Fruit fly (Drosophila melanogaster) whole organism, embryonic: ENCODE data around the gene CG34134.
A peak's percentile ranks its signal among the peaks of the same experiment; 100 is the strongest.

Experiments
- Awh ChIP-seq: fragments of 200-800 bp; sonication (Bioruptor generic); IDR thresholded peaks from 2 replicates; pipeline ENCODE4, ENCODE4 v1.3.6; 2022; ENCODE audit warnings: missing biosample characterization, missing genetic modification characterization
- BEAF-32 ChIP-seq: fragments of 200-800 bp; sonication (Bioruptor generic); optimal IDR thresholded peaks from 3 replicates; lab custom pipeline; 2017; ENCODE audit warnings: missing biosample characterization, missing genetic modification characterization, mild to moderate bottlenecking, moderate library complexity, missing genetic modification reagents
- CG10147 ChIP-seq: fragments of 200-800 bp; sonication (Bioruptor generic); optimal IDR thresholded peaks from 2 replicates; lab custom pipeline; 2019; ENCODE audit warnings: missing biosample characterization, mild to moderate bottlenecking, missing genetic modification characterization, moderate library complexity
- CG12744 ChIP-seq: fragments of 200-800 bp; sonication (Bioruptor generic); optimal IDR thresholded peaks from 2 replicates; lab custom pipeline; 2016; ENCODE audit warnings: missing biosample characterization, missing genetic modification characterization
- CG16815 ChIP-seq: fragments of 200-800 bp; sonication (Bioruptor generic); optimal IDR thresholded peaks from 3 replicates; lab custom pipeline; 2017; ENCODE audit warnings: missing biosample characterization, mild to moderate bottlenecking, missing genetic modification characterization
- CG2116 ChIP-seq: fragments of 200-800 bp; sonication (Bioruptor generic); optimal IDR thresholded peaks from 3 replicates; lab custom pipeline; 2018; ENCODE audit warnings: missing biosample characterization, mild to moderate bottlenecking, missing genetic modification characterization
- CG2199 ChIP-seq: fragments of 200-800 bp; sonication (Bioruptor generic); IDR thresholded peaks from 3 replicates; pipeline ENCODE4 v1.3.6; 2022; ENCODE audit warnings: missing biosample characterization, missing genetic modification characterization
- CG33213 ChIP-seq: fragments of 200-800 bp; sonication (Bioruptor generic); optimal IDR thresholded peaks from 3 replicates; lab custom pipeline; 2016; ENCODE audit warnings: missing biosample characterization, missing genetic modification characterization
- CG8281 ChIP-seq: fragments of 200-800 bp; sonication (Bioruptor generic); optimal IDR thresholded peaks from 2 replicates; lab custom pipeline; 2018; ENCODE audit warnings: missing biosample characterization, mild to moderate bottlenecking, missing genetic modification characterization, moderate library complexity
- CrebB ChIP-seq: fragments of 200-800 bp; sonication (Bioruptor generic); optimal IDR thresholded peaks from 3 replicates; lab custom pipeline; 2018; ENCODE audit warnings: missing biosample characterization, mild to moderate bottlenecking, missing genetic modification characterization
- Dbx ChIP-seq: fragments of 200-800 bp; sonication (Bioruptor generic); IDR thresholded peaks from 3 replicates; pipeline ENCODE4 v1.3.6; 2022; ENCODE audit warnings: missing biosample characterization, missing genetic modification characterization
- Deaf1 ChIP-seq: fragments of 200-800 bp; optimal IDR thresholded peaks from 3 replicates; lab custom pipeline; 2019; ENCODE audit warnings: missing biosample characterization, mild to moderate bottlenecking, missing genetic modification characterization, moderate library complexity
- Doc3 ChIP-seq: fragments of 200-800 bp; sonication (Bioruptor generic); IDR thresholded peaks from 3 replicates; pipeline ENCODE4 v1.3.6; 2022; ENCODE audit warnings: missing biosample characterization, missing genetic modification characterization; ENCODE audit not compliant: partially characterized antibody
- Fer2 ChIP-seq: fragments of 200-800 bp; sonication (Bioruptor generic); optimal IDR thresholded peaks from 2 replicates; lab custom pipeline; 2018; ENCODE audit warnings: missing biosample characterization, mild to moderate bottlenecking, missing genetic modification characterization, moderate library complexity
- H2.0 ChIP-seq: fragments of 200-800 bp; sonication (Bioruptor generic); IDR thresholded peaks from 2 replicates; pipeline ENCODE4 v1.3.6; 2022; ENCODE audit warnings: missing biosample characterization, missing genetic modification characterization
- Hand ChIP-seq: fragments of 200-800 bp; sonication (Bioruptor generic); optimal IDR thresholded peaks from 2 replicates; lab custom pipeline; 2017; ENCODE audit warnings: mild to moderate bottlenecking, missing biosample characterization, missing genetic modification reagents, missing genetic modification characterization
- Jarid2 ChIP-seq: fragments of 200-800 bp; sonication (Bioruptor generic); optimal IDR thresholded peaks from 3 replicates; lab custom pipeline; 2017; ENCODE audit warnings: mild to moderate bottlenecking, missing biosample characterization, missing genetic modification reagents, missing genetic modification characterization
- Lpt ChIP-seq: fragments of >200 bp; optimal IDR thresholded peaks from 2 replicates; lab custom pipeline; 2018; ENCODE audit warnings: missing biosample characterization, missing genetic modification characterization
- Mad ChIP-seq: fragments of 200-800 bp; sonication (Bioruptor generic); optimal IDR thresholded peaks from 2 replicates; lab custom pipeline; 2016; ENCODE audit warnings: missing biosample characterization, missing genetic modification characterization
- Med ChIP-seq: fragments of 200-800 bp; sonication (Bioruptor generic); peaks from one replicate; lab custom pipeline; 2016; ENCODE audit warnings: missing biosample characterization, missing genetic modification characterization, mild to moderate bottlenecking, inconsistent platforms, moderate library complexity
- Myb ChIP-seq: fragments of 200-800 bp; sonication (Bioruptor generic); optimal IDR thresholded peaks from 2 replicates; lab custom pipeline; 2016; ENCODE audit warnings: missing biosample characterization, missing genetic modification characterization
- NC2α ChIP-seq: fragments of 200-800 bp; sonication (Bioruptor generic); optimal IDR thresholded peaks from 2 replicates; lab custom pipeline; 2016; ENCODE audit warnings: missing biosample characterization, missing genetic modification characterization
- Neu2 ChIP-seq: fragments of 200-800 bp; sonication (Bioruptor generic); optimal IDR thresholded peaks from 3 replicates; lab custom pipeline; 2016; ENCODE audit warnings: missing biosample characterization, missing genetic modification characterization, borderline replicate concordance
- Nf-YA ChIP-seq: fragments of 200-800 bp; sonication (Bioruptor generic); IDR thresholded peaks from 2 replicates; pipeline ENCODE4 v1.3.6; 2022; ENCODE audit warnings: missing biosample characterization, missing genetic modification characterization
- Ravus ChIP-seq: fragments of 200-800 bp; sonication (Bioruptor generic); IDR thresholded peaks from 2 replicates; pipeline ENCODE4 v1.3.6; 2022; ENCODE audit warnings: missing biosample characterization, missing genetic modification characterization
- Rx ChIP-seq: fragments of 200-800 bp; sonication (Bioruptor generic); IDR thresholded peaks from 2 replicates; pipeline ENCODE4 v1.3.6; 2022; ENCODE audit warnings: missing biosample characterization, missing genetic modification characterization
- Ssrp ChIP-seq: fragments of 200-800 bp; sonication (Bioruptor generic); optimal IDR thresholded peaks from 2 replicates; lab custom pipeline; 2018; ENCODE audit warnings: missing biosample characterization, mild to moderate bottlenecking, missing genetic modification characterization, moderate library complexity
- ab ChIP-seq: fragments of 200-800 bp; sonication (Bioruptor generic); optimal IDR thresholded peaks from 2 replicates; lab custom pipeline; 2016; ENCODE audit warnings: missing biosample characterization, missing genetic modification characterization
- amos ChIP-seq: fragments of 200-800 bp; sonication (Bioruptor generic); IDR thresholded peaks from 2 replicates; pipeline ENCODE4 v1.3.6; 2022; ENCODE audit warnings: missing biosample characterization, missing genetic modification characterization; ENCODE audit not compliant: partially characterized antibody
- ase ChIP-seq: fragments of 200-800 bp; sonication (Bioruptor generic); IDR thresholded peaks from 3 replicates; pipeline ENCODE4 v1.3.6; 2022; ENCODE audit warnings: missing biosample characterization, missing genetic modification characterization
- bbx ChIP-seq: fragments of 200-800 bp; sonication (Bioruptor generic); IDR thresholded peaks from 2 replicates; pipeline ENCODE4 v1.3.6; 2022; ENCODE audit warnings: missing biosample characterization, missing genetic modification characterization; ENCODE audit not compliant: partially characterized antibody
- bsh ChIP-seq, 2 experiments: fragments of 200-800 bp; sonication (Bioruptor generic); optimal IDR thresholded peaks; 2 replicates each; lab custom pipeline; 2017 to 2018; ENCODE audit warnings: mild to moderate bottlenecking in 2 of 2, missing biosample characterization in 2 of 2, missing genetic modification characterization in 2 of 2, moderate library complexity in 1 of 2
- corto ChIP-seq: fragments of 200-800 bp; sonication (Bioruptor generic); optimal IDR thresholded peaks from 2 replicates; lab custom pipeline; 2016; ENCODE audit warnings: missing biosample characterization, mild to moderate bottlenecking, missing genetic modification characterization, moderate library complexity
- crol ChIP-seq: fragments of 200-800 bp; sonication (Bioruptor generic); IDR thresholded peaks from 2 replicates; pipeline ENCODE4 v1.3.6; 2022; ENCODE audit warnings: missing biosample characterization, missing genetic modification characterization
- dm ChIP-seq: fragments of 200-800 bp; sonication (Bioruptor generic); optimal IDR thresholded peaks from 3 replicates; lab custom pipeline; 2016; ENCODE audit warnings: missing biosample characterization, missing genetic modification characterization
- eyg ChIP-seq: fragments of 200-800 bp; sonication (Bioruptor generic); optimal IDR thresholded peaks from 3 replicates; lab custom pipeline; 2016; ENCODE audit warnings: missing biosample characterization, missing genetic modification characterization
- ftz-f1 ChIP-seq: fragments of 200-800 bp; sonication (Bioruptor generic); optimal IDR thresholded peaks from 2 replicates; lab custom pipeline; 2016; ENCODE audit warnings: missing biosample characterization, missing genetic modification characterization
- fu2 ChIP-seq: fragments of 200-800 bp; sonication (Bioruptor generic); optimal IDR thresholded peaks from 2 replicates; lab custom pipeline; 2016; ENCODE audit warnings: missing biosample characterization, missing genetic modification characterization
- kah ChIP-seq: fragments of 200-800 bp; sonication (Bioruptor generic); optimal IDR thresholded peaks from 2 replicates; lab custom pipeline; 2018; ENCODE audit warnings: missing biosample characterization, mild to moderate bottlenecking, missing genetic modification characterization
- ken ChIP-seq: fragments of 200-800 bp; sonication (Bioruptor generic); IDR thresholded peaks from 3 replicates; pipeline ENCODE4 v1.3.6; 2022; ENCODE audit warnings: missing biosample characterization, missing genetic modification characterization
- kni ChIP-seq: fragments of 200-800 bp; sonication (Bioruptor generic); optimal IDR thresholded peaks from 3 replicates; lab custom pipeline; 2017; ENCODE audit warnings: mild to moderate bottlenecking, missing biosample characterization, missing genetic modification reagents, missing genetic modification characterization
- lab ChIP-seq: fragments of 200-800 bp; sonication (Bioruptor generic); optimal IDR thresholded peaks from 3 replicates; lab custom pipeline; 2017; ENCODE audit warnings: missing biosample characterization, missing genetic modification characterization, mild to moderate bottlenecking, moderate library complexity, missing genetic modification reagents
- mirr ChIP-seq: fragments of 200-800 bp; sonication (Bioruptor generic); optimal IDR thresholded peaks from 3 replicates; lab custom pipeline; 2018; ENCODE audit warnings: missing biosample characterization, mild to moderate bottlenecking, missing genetic modification characterization
- rib ChIP-seq: fragments of 200-800 bp; sonication (Bioruptor generic); IDR thresholded peaks from 2 replicates; pipeline ENCODE4 v1.3.6; 2022; ENCODE audit warnings: missing biosample characterization, missing genetic modification characterization
- ro ChIP-seq: fragments of 200-800 bp; sonication (Bioruptor generic); IDR thresholded peaks from 2 replicates; pipeline ENCODE4 v1.3.6; 2022; ENCODE audit warnings: missing biosample characterization, missing genetic modification characterization
- scrt ChIP-seq: fragments of 200-800 bp; sonication (Bioruptor generic); optimal IDR thresholded peaks from 2 replicates; lab custom pipeline; 2018; ENCODE audit warnings: missing biosample characterization, mild to moderate bottlenecking, missing genetic modification characterization, moderate library complexity
- sd ChIP-seq: fragments of 200-800 bp; sonication (Bioruptor generic); optimal IDR thresholded peaks from 3 replicates; lab custom pipeline; 2018; ENCODE audit warnings: missing biosample characterization, mild to moderate bottlenecking, missing genetic modification characterization, moderate library complexity
- seq ChIP-seq: fragments of 200-800 bp; sonication (Bioruptor generic); IDR thresholded peaks from 2 replicates; pipeline ENCODE4 v1.3.6; 2022; ENCODE audit warnings: missing biosample characterization, missing genetic modification characterization
- tio ChIP-seq: fragments of 200-800 bp; sonication (Bioruptor generic); optimal IDR thresholded peaks from 2 replicates; lab custom pipeline; 2017; ENCODE audit warnings: missing biosample characterization, missing genetic modification characterization, inconsistent platforms
- wor ChIP-seq: fragments of 200-800 bp; sonication (Bioruptor generic); IDR thresholded peaks from 2 replicates; pipeline ENCODE4 v1.3.6; 2022; ENCODE audit warnings: missing biosample characterization, missing genetic modification characterization
- z ChIP-seq: fragments of 200-800 bp; sonication (Bioruptor generic); IDR thresholded peaks from 3 replicates; pipeline ENCODE4 v1.3.6; 2022; ENCODE audit warnings: missing biosample characterization, missing genetic modification characterization

Gene CG34134

DNA sequence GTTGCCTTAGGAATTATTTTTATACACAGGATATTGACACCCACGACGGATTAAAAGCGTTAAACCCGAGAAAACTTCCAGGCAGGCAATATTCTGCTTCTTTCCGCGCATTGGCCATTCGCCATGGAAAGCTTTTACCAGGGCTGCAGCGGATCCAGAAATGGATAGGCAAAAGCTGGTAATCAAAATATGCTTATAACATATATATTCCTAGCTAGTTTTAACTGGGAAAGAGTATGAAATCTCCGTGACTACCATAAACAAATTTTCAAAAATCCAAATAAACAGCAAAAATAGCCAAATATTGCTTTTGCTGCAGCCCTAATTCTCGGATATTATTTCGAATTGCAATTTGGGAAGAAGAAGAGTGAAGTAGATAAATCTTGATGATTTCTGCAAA lies 31.1 kb downstream of the CG34134 start, which contains the start of the genes PAPLA1 and Rbsn-5 (continued):
- TF ChIP-seq Jarid2 (GFP tag; lab: Kevin White, UChicago) (peak; percentile 63), kah (GFP tag; lab: Kevin White, UChicago) (peak; percentile 77), amos (GFP tag; lab: Robert Waterston, UW) (peak; percentile 5; the same call in 1 of the 2 replicates), CG2199 (GFP tag; lab: Robert Waterston, UW) (0 out of 3 replicates have a peak, but pooled peaks have one; percentile 22), Med (GFP tag; lab: Kevin White, UChicago) (peak; percentile 99), Fer2 (tag; lab: Kevin White, UChicago) (peak; percentile 91), ken (GFP tag; lab: Robert Waterston, UW) (peak; percentile 94), Deaf1 (tag; lab: Kevin White, UChicago) (peak; percentile 63), Ravus (GFP tag; lab: Robert Waterston, UW) (peak; percentile 66), sd (tag; lab: Kevin White, UChicago) (peak; percentile 86), bbx (GFP tag; lab: Robert Waterston, UW) (no peak), eyg (GFP tag; lab: Kevin White, UChicago) (peak; percentile 90), ase (GFP tag; lab: Robert Waterston, UW) (peak; percentile 82), corto (GFP tag; lab: Kevin White, UChicago) (peak; percentile 83), Mad (peak; percentile 91), CG33213 (GFP tag; lab: Kevin White, UChicago) (peak; percentile 93), ro (GFP tag; lab: Robert Waterston, UW) (peak; percentile 71), wor (GFP tag; lab: Robert Waterston, UW) (peak; percentile 72), Hand (GFP tag; lab: Kevin White, UChicago) (peak; percentile 82), lab (peak; percentile 95), Nf-YA (peak; percentile 83), CrebB (tag; lab: Kevin White, UChicago) (peak; percentile 88), Awh (GFP tag; lab: Robert Waterston, UW) (peak; percentile 86), kni (GFP tag; lab: Kevin White, UChicago) (peak; percentile 69), Neu2 (GFP tag; lab: Kevin White, UChicago) (peak; percentile 63), mirr (peak; percentile 91), Rx (peak; percentile 86), H2.0 (GFP tag; lab: Robert Waterston, UW) (peak; percentile 91), Myb (peak; percentile 85), CG12744 (GFP tag; lab: Kevin White, UChicago) (peak; percentile 89), Dbx (GFP tag; lab: Robert Waterston, UW) (peak; percentile 92), bsh (GFP tag; optimal IDR thresholded peaks at IDR 0.05; lab: Kevin White, UChicago) (peak; percentile 82 to 95), CG8281 (tag; lab: Kevin White, UChicago) (peak; percentile 78), rib (peak; percentile 82), z (GFP tag; lab: Robert Waterston, UW) (peak; percentile 50; the same call in 1 of the 3 replicates), NC2α (GFP tag; lab: Kevin White, UChicago) (peak; percentile 88), ab (peak; percentile 93), ftz-f1 (GFP tag; lab: Kevin White, UChicago) (peak; percentile 48), fu2 (peak; percentile 95), scrt (GFP tag; lab: Kevin White, UChicago) (peak; percentile 86), seq (GFP tag; lab: Robert Waterston, UW) (peak; percentile 80), dm (peak; percentile 89), crol (GFP tag; lab: Robert Waterston, UW) (peak; percentile 33; the same call in 1 of the 2 replicates), BEAF-32 (GFP tag; lab: Kevin White, UChicago) (peak; percentile 42), Doc3 (GFP tag; lab: Robert Waterston, UW) (no peak), tio (GFP tag; lab: Kevin White, UChicago) (peak; percentile 94), CG2116 (GFP tag; lab: Kevin White, UChicago) (peak; percentile 68), CG10147 (GFP tag; lab: Kevin White, UChicago) (peak; percentile 92), CG16815 (GFP tag; lab: Kevin White, UChicago) (peak; percentile 85), Lpt (no peak), Ssrp (tag; lab: Kevin White, UChicago) (peak; percentile 92)
